Fruit fly (Drosophila melanogaster) ovary, adult (tissue): ENCODE measurements around the gene Sas-6.
A peak's percentile ranks its signal among the peaks of the same experiment; 100 is the strongest.

Source experiments
- CG17801 ChIP-seq: fragments of 200-800 bp; optimal IDR thresholded peaks from 2 replicates; lab custom pipeline; 2019; ENCODE audit warnings: missing biosample characterization, mild to moderate bottlenecking, missing genetic modification characterization, moderate library complexity; ENCODE audit not compliant: partially characterized antibody

Gene Sas-6

DNA sequence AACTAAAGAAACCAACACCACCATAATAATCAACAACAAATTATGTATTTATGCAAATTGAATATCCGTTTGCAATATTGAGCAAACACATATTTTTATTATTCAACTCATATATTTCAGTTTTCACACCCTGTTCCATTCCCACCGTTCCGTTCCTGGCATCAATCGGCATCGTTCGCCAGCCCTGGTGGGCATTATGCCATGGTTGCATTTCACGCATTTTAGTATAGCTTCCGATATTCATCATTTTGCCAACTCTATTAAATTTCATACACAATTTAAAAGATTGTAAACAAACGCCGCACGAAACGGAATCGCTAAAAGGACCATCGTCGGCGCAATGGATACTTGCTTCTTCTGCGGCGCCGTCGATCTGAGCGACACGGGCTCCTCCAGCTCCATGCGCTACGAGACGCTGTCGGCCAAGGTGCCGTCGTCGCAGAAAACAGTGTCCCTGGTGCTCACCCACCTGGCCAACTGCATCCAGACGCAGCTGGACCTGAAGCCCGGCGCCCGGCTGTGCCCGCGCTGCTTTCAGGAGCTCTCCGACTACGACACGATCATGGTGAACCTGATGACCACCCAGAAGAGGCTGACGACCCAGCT is 48.1 kb downstream of the Sas-6 start, which contains the start of gene Sry-delta:
Gene Sry-delta (plus strand): TSS at position 203 of the 606 bp plus-strand sequence.
- TF ChIP-seq CG17801 (GFP tag; lab: Kevin White, UChicago) = peak; percentile 68

DNA sequence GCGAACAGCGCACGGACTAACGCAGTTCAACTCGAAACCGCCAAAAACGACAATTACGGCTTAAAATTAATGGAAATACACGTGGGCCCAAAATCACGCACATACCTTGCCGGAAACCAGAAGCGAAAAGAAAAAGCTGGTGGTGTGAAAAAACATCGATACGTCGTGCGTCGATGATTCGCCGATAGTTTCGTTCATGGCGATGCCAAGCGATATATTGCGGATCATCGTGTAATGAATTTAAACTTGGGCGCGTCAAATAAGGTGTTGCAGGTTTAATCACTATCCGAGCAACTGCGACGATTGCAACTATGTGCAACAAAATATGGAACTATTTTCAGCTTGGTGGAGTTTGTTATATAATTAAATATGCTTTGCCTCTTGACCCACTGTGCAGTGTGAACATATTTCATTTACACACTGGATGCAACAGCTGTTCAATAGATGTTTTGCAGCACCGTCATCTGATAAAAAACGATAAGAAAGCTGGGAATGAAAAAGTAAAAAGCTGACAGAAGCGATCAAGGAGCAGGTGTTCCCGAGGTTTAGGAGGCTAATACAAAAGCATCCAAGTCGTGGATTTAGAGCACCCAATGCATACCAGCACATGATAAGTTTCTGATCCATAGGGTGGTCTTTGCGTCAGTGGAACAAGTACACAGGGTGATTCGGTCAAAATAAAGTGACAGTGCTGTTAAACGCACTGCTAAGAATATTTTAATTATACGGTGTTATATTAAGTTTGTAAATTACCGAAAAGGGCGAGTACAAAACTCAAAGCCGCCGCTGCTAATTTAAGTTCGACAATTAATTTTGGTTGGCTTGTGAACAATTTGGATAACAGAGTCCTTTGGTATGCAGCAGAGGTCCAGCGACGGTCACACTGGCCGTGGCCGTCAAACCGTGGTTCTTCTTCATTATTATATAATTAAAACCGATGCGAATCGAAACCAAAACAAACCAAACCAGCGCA is 51.2 kb downstream of the Sas-6 start, which contains the start of the genes RpL32 and CG7943:
Gene RpL32 (minus strand): TSS at position 133 of the 973 bp plus-strand sequence.
Gene CG7943 (plus strand): TSS at position 442 of the 973 bp plus-strand sequence.
- TF ChIP-seq CG17801 (GFP tag; lab: Kevin White, UChicago) = peak; percentile 95
